Worm (Caenorhabditis elegans) whole organism, L4/young adult: ENCODE data around the gene C09G9.5.

Experiments used
- W03F9.2 ChIP-seq: fragments of 150-350 bp; optimal IDR thresholded peaks from 2 replicates; lab custom pipeline; 2014; ENCODE audit warnings: missing biosample characterization, missing genetic modification characterization
- dao-5 ChIP-seq: sonication (generic microtip); optimal IDR thresholded peaks from 2 replicates; lab custom pipeline; 2016; ENCODE audit warnings: missing genotype, missing genetic modification characterization, moderate library complexity, missing compliant biosample characterization
- him-1 ChIP-seq: sonication (generic microtip); optimal IDR thresholded peaks from 2 replicates; lab custom pipeline; 2016; ENCODE audit warnings: missing genotype, missing genetic modification reagents, missing genetic modification characterization, missing compliant biosample characterization

The C09G9.5 gene

ce11 chrIV:8869624-8870023, 16.7 kb upstream of the C09G9.5 start, which contains the start of gene npp-23:
TSS of gene npp-23 (minus strand) at chrIV:8869679.
- TF ChIP-seq W03F9.2 (tag; lab: Kevin White, UChicago) (no peak), dao-5 (no peak), him-1 (tag; lab: Kevin White, UChicago) (no peak)

ce11 chrIV:8872958-8873357, 13.4 kb upstream of the C09G9.5 start, which contains the start of gene C09G9.3:
TSS of gene C09G9.3 (minus strand) at chrIV:8873058.
- TF ChIP-seq him-1 (tag; lab: Kevin White, UChicago) = no peak
- no peak for TF ChIP-seq W03F9.2 (tag; lab: Kevin White, UChicago)
- TF ChIP-seq dao-5 = no peak

ce11 chrIV:8873847-8874246, 12.5 kb upstream of the C09G9.5 start, which contains the start of gene hdl-2:
TSS of gene hdl-2 (plus strand) at chrIV:8874147.
- TF ChIP-seq him-1 (tag; lab: Kevin White, UChicago) (no peak), dao-5 (no peak), W03F9.2 (tag; lab: Kevin White, UChicago) (no peak)

DNA sequence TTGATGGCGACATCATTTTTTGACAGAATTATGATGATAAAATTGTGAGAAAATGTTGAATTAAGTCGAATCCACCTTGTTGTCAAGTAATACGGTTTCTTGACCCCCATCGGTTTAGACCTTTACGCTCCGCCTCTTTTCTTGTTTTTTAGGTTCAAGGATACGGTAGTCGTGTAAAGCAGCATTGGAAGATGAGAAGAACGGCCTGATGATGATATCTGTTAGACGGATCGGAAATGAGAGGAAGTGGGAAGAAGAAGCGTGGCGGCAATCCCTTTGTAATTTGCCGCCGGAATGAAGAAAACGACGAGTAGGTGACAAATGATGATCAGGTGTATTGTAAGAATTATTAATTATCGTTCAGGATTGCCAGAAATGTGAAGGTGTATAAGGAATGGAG, 6.5 kb upstream of the C09G9.5 start, which contains the start of gene npax-4:
TSS of gene npax-4 (minus strand) at position 101 of the 400 bp plus-strand sequence.
- TF ChIP-seq W03F9.2 (tag; lab: Kevin White, UChicago) (no peak), dao-5 (no peak), him-1 (tag; lab: Kevin White, UChicago) (no peak)

DNA sequence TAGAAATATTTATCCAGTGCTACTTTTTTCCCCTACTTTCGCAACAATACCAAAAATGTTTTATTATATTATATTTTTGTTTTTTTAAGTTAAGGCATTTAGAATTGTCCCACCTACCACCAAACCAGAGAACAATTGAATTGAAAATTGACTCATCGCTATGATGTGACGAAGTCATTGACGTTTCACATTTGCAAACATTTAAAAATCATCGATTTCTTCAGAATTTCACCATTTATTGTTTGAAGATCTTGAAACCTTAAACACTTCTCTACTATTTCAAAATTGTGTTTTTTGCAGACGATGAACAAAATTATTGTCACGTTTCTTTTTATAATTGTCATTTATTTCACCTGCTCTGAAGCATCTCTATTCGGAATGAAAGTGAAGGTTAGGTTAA, 5.1 kb upstream of the C09G9.5 start, which contains the start of gene C09G9.8:
TSS of gene C09G9.8 (plus strand) at position 301 of the 400 bp plus-strand sequence.
- TF ChIP-seq dao-5 (no peak), W03F9.2 (tag; lab: Kevin White, UChicago) (no peak), him-1 (tag; lab: Kevin White, UChicago) (no peak)

ce11 chrIV:8888525-8889026, 2.2 kb downstream of the C09G9.5 start, which contains the start of gene oma-1:
TSS of gene oma-1 (plus strand) at chrIV:8888976.
- peak; percentile 26 for TF ChIP-seq W03F9.2 (tag; lab: Kevin White, UChicago)
- TF ChIP-seq dao-5 = no peak

- TF ChIP-seq him-1 (tag; lab: Kevin White, UChicago) = no peak
- TF ChIP-seq dao-5 = no peak
- peak; percentile 56 for TF ChIP-seq W03F9.2 (tag; lab: Kevin White, UChicago)
These were observed 4.8 kb downstream of the C09G9.5 start, which contains the start of gene spr-2 for ce11 chrIV:8891131-8891530. TSS of gene spr-2 (plus strand) at chrIV:8891462.

DNA sequence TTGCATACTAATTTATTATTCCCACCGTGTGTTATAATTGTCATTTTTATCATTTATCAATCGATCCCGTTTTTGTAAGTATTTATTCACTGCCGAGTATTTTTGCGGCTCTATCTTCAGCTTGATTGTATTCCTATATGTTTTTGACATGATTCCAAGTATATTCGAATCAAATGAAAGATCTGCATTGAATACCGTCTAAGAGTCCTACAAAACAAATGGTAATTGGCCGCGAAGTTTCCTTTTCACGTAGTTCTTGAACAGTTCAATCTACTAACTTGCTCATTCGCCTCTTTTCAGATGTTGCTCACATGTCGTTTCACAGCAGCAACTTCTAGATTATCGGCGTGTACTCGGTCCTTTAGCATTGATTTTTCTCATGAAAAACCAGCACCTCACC, 6.2 kb downstream of the C09G9.5 start, which contains the start of gene C27B7.2:
TSS of gene C27B7.2 (plus strand) at position 301 of the 400 bp plus-strand sequence.
- TF ChIP-seq dao-5 = no peak
- TF ChIP-seq W03F9.2 (tag; lab: Kevin White, UChicago) = no peak
- TF ChIP-seq him-1 (tag; lab: Kevin White, UChicago) = no peak

DNA sequence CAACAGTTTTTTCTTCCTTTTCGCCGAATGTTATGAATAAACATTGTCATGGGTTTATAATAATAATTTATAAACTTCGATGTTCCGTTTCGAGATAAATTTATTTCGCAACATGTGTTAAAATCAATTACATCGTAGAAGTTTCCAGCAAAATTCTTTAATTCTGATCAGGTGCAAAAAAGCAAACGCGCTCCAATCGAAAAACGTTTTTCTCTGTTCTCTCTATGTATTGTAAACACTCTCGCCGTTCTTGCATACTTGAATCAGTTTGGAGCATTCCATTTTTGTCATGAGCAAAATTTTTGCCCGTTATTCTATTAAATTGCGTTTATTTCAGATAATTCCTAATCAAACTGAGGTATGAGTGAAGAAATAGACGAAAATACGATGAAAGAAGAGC, 7.4 kb downstream of the C09G9.5 start, which contains the start of gene rad-54.L2:
TSS of gene rad-54.L2 (plus strand) at position 332 of the 400 bp plus-strand sequence.
- TF ChIP-seq W03F9.2 (tag; lab: Kevin White, UChicago) = peak; percentile 80
- no peak for TF ChIP-seq dao-5
- TF ChIP-seq him-1 (tag; lab: Kevin White, UChicago) = no peak

DNA sequence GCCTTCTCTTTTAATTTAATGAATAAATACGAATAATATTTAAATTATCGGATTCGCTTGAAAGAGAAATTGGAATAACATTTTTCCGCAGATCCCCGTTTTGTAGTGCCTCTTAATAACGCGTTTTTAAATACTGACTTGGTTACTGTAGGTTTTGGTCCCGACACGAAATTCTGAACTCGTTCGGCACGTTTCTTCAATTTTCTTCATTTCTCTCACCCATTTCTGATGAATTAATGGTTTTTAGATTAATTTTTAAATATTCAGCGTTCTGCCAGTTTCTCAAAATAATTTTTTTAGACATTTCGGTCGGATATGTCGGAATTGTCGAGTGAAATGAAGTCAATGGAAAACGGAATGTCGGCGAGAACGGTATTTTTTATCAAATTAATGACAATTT, 15.0 kb downstream of the C09G9.5 start, which contains the start of gene C27B7.5:
TSS of gene C27B7.5 (plus strand) at position 301 of the 400 bp plus-strand sequence.
- TF ChIP-seq dao-5 (no peak), him-1 (tag; lab: Kevin White, UChicago) (no peak), W03F9.2 (tag; lab: Kevin White, UChicago) (no peak)

DNA sequence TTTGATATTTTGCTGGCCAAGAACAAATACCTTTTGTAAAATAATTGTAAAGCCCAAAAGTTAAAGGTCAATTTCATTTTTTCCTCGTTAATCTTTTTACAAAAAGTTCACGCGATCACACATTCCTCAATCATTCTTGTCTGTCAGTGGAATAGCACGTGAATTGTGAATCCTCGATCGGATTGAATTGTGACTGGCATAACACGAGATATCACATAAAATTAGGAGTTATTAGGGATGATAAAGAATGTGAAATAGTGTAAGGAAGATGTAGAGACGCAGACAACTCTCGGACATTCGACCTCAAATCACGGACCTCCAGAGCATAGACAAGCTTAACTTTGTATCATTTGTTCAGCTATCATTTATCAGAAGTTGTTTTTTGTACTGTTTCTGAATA, 19.8 kb downstream of the C09G9.5 start, which contains the start of gene C27B7.6:
TSS of gene C27B7.6 (minus strand) at position 182 of the 400 bp plus-strand sequence.
- TF ChIP-seq dao-5 (no peak), him-1 (tag; lab: Kevin White, UChicago) (no peak), W03F9.2 (tag; lab: Kevin White, UChicago) (no peak)

- TF ChIP-seq W03F9.2 (tag; lab: Kevin White, UChicago) (no peak), him-1 (tag; lab: Kevin White, UChicago) (no peak), dao-5 (no peak)
These were observed 20.4 kb downstream of the C09G9.5 start, which contains the start of gene C27B7.7 for ce11 chrIV:8906743-8907142. TSS of gene C27B7.7 (plus strand) at chrIV:8907043.

DNA sequence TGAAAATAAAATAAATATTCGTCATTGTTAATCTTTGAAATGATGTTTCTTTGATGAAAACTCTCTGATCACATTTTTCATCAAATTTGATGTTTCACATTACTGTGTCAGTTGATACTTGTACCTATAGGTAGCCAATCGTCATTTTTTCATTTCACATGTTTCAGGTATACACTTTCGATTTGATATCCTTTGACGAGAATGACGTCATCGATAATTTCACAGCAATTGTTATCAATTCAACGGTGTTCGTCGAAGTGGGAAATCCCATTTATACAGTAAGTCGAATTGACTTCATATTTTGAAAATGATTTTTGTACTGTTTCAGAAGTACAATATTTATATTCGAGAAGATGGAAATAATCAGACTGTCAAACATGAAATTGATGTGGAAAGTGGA, 27.9 kb downstream of the C09G9.5 start:
- TF ChIP-seq W03F9.2 (tag; lab: Kevin White, UChicago) (no peak), dao-5 (no peak), him-1 (tag; lab: Kevin White, UChicago) (no peak)

- TF ChIP-seq him-1 (tag; lab: Kevin White, UChicago) = no peak
- TF ChIP-seq dao-5 = no peak
- TF ChIP-seq W03F9.2 (tag; lab: Kevin White, UChicago) = no peak
These were observed 29.7 kb downstream of the C09G9.5 start, which contains the start of gene C27B7.9 for ce11 chrIV:8916010-8916409. TSS of gene C27B7.9 (minus strand) at chrIV:8916110.
